Worm (Caenorhabditis elegans) whole organism, L4 larva: ENCODE data around the gene lnkn-1.

Experiments
- D1046.2 ChIP-seq: fragments of 200-800 bp; sonication (Bioruptor generic); IDR thresholded peaks from 2 replicates; pipeline ENCODE4 v1.3.6; 2022; ENCODE audit warnings: missing genetic modification characterization, missing compliant biosample characterization
- F37D6.2 ChIP-seq: sonication (generic microtip); optimal IDR thresholded peaks from 2 replicates; lab custom pipeline; 2016; ENCODE audit warnings: mild to moderate bottlenecking, missing genetic modification characterization, missing compliant biosample characterization
- F44E2.7 ChIP-seq: fragments of 200-800 bp; sonication (Bioruptor generic); IDR thresholded peaks from 2 replicates; pipeline ENCODE4 v2.1.2; 2022; ENCODE audit warnings: missing genetic modification characterization, missing compliant biosample characterization
- F49E8.2 ChIP-seq: sonication (generic microtip); optimal IDR thresholded peaks from 2 replicates; lab custom pipeline; 2016; ENCODE audit warnings: missing compliant biosample characterization, mild to moderate bottlenecking, missing genetic modification characterization, borderline replicate concordance
- R02D3.7 ChIP-seq: fragments of 150-350 bp; sonication (generic microtip); optimal IDR thresholded peaks from 3 replicates; lab custom pipeline; 2014; ENCODE audit warnings: missing biosample characterization, missing genetic modification characterization
- T26A8.4 ChIP-seq: fragments of 200-800 bp; sonication (Bioruptor generic); IDR thresholded peaks from 2 replicates; pipeline ENCODE4 v1.3.6; 2022; ENCODE audit warnings: missing genetic modification characterization, missing compliant biosample characterization
- Y105C5A.15 ChIP-seq: fragments of 200-800 bp; sonication (Bioruptor generic); IDR thresholded peaks from 2 replicates; pipeline ENCODE4 v1.3.6; 2022; ENCODE audit warnings: missing genetic modification characterization, missing compliant biosample characterization
- Y48G9A.11 ChIP-seq: fragments of 200-800 bp; sonication (Bioruptor generic); IDR thresholded peaks from 2 replicates; pipeline ENCODE4 v1.3.6; 2022; ENCODE audit warnings: missing genetic modification reagents, missing genetic modification characterization, missing compliant biosample characterization
- Y75B8A.6 ChIP-seq: fragments of 200-800 bp; sonication (Bioruptor generic); IDR thresholded peaks from 2 replicates; pipeline ENCODE4 v1.3.6; 2022; ENCODE audit warnings: missing genetic modification reagents, missing genetic modification characterization, missing compliant biosample characterization
- ZK337.2 ChIP-seq: fragments of 200-800 bp; sonication (Bioruptor generic); IDR thresholded peaks from 2 replicates; pipeline ENCODE4 v1.3.6; 2022; ENCODE audit warnings: missing genetic modification reagents, missing genetic modification characterization, missing compliant biosample characterization
- ZK546.5 ChIP-seq, 2 experiments: sonication (generic microtip); optimal IDR thresholded peaks; 2 replicates each; lab custom pipeline; 2017; ENCODE audit warnings: missing biosample characterization in 2 of 2, missing genetic modification characterization in 2 of 2
- aha-1 ChIP-seq: fragments of 150-350 bp; peaks from one replicate; lab custom pipeline; 2014; ENCODE audit warnings: missing biosample characterization, missing genetic modification characterization
- arid-1 ChIP-seq: fragments of 200-800 bp; sonication (Bioruptor generic); conservative IDR thresholded peaks from 2 replicates; pipeline ENCODE4 v1.3.6; 2022; ENCODE audit warnings: missing genetic modification reagents, missing genetic modification characterization, missing compliant biosample characterization
- ceh-20 ChIP-seq: fragments of 200-800 bp; sonication (Bioruptor generic); IDR thresholded peaks from 2 replicates; pipeline ENCODE4 v1.3.6; 2022; ENCODE audit warnings: missing genetic modification reagents, missing genetic modification characterization, missing compliant biosample characterization
- ceh-44 ChIP-seq: fragments of 200-800 bp; sonication (Bioruptor generic); IDR thresholded peaks from 2 replicates; pipeline ENCODE4 v1.3.6; 2022; ENCODE audit warnings: missing genetic modification reagents, missing genetic modification characterization, missing compliant biosample characterization
- daf-12 ChIP-seq: fragments of 150-350 bp; optimal IDR thresholded peaks from 2 replicates; lab custom pipeline; 2014; ENCODE audit warnings: missing biosample characterization, missing genetic modification reagents, missing genetic modification characterization
- dmd-6 ChIP-seq: fragments of 200-800 bp; sonication (Bioruptor generic); IDR thresholded peaks from 2 replicates; pipeline ENCODE4 v1.3.6; 2022; ENCODE audit warnings: missing genetic modification reagents, missing genetic modification characterization, missing compliant biosample characterization
- dpl-1 ChIP-seq: fragments of 150-350 bp; optimal IDR thresholded peaks from 2 replicates; lab custom pipeline; 2014; ENCODE audit warnings: missing biosample characterization, missing genetic modification reagents, missing genetic modification characterization
- dve-1 ChIP-seq: sonication (generic microtip); optimal IDR thresholded peaks from 2 replicates; lab custom pipeline; 2017; ENCODE audit warnings: antibody characterized with exemption, mild to moderate bottlenecking, missing genetic modification characterization, missing compliant biosample characterization; ENCODE audit not compliant: insufficient read depth
- egl-27 ChIP-seq: sonication (generic microtip); optimal IDR thresholded peaks from 3 replicates; lab custom pipeline; 2017; ENCODE audit warnings: missing biosample characterization, missing genetic modification reagents, missing genetic modification characterization
- egl-43 ChIP-seq: fragments of 200-800 bp; sonication (Bioruptor generic); IDR thresholded peaks from 2 replicates; pipeline ENCODE4 v1.3.6; 2022; ENCODE audit warnings: missing genetic modification reagents, missing genetic modification characterization, missing compliant biosample characterization
- fos-1 ChIP-seq: fragments of 150-350 bp; optimal IDR thresholded peaks from 2 replicates; lab custom pipeline; 2014; ENCODE audit warnings: missing biosample characterization, missing genetic modification characterization
- gei-8 ChIP-seq: fragments of 200-800 bp; sonication (Bioruptor generic); optimal IDR thresholded peaks from 2 replicates; lab custom pipeline; 2018; ENCODE audit warnings: mild to moderate bottlenecking, missing genetic modification characterization, missing compliant biosample characterization
- hlh-11 ChIP-seq: fragments of 200-800 bp; sonication (Bioruptor generic); optimal IDR thresholded peaks from 2 replicates; lab custom pipeline; 2018; ENCODE audit warnings: mild to moderate bottlenecking, missing genetic modification characterization, missing compliant biosample characterization
- jun-1 ChIP-seq: fragments of 150-350 bp; optimal IDR thresholded peaks from 2 replicates; lab custom pipeline; 2014; ENCODE audit warnings: missing biosample characterization, missing genetic modification reagents, missing genetic modification characterization
- lim-7 ChIP-seq: fragments of 200-800 bp; sonication (Bioruptor generic); IDR thresholded peaks from 2 replicates; pipeline ENCODE4 v1.3.6; 2022; ENCODE audit warnings: missing genetic modification characterization, missing compliant biosample characterization
- lin-15B ChIP-seq: fragments of 150-350 bp; sonication (generic microtip); optimal IDR thresholded peaks from 3 replicates; lab custom pipeline; 2014; ENCODE audit warnings: missing biosample characterization, missing genetic modification characterization
- lir-3 ChIP-seq: sonication (generic microtip); optimal IDR thresholded peaks from 2 replicates; lab custom pipeline; 2016; ENCODE audit warnings: mild to moderate bottlenecking, missing genetic modification characterization, missing compliant biosample characterization
- lsy-2 ChIP-seq, 2 experiments: fragments of 150-350 bp in 1 of 2; sonication (generic microtip) in 1 of 2; optimal IDR thresholded peaks; 2 replicates each; lab custom pipeline; 2014 to 2017; ENCODE audit warnings: missing biosample characterization in 2 of 2, missing genetic modification characterization in 2 of 2
- madf-9 ChIP-seq: fragments of 200-800 bp; sonication (Bioruptor generic); conservative IDR thresholded peaks from 2 replicates; pipeline ENCODE4 v1.3.6; 2022; ENCODE audit warnings: missing genetic modification reagents, missing genetic modification characterization, missing compliant biosample characterization
- mdl-1 ChIP-seq, 2 experiments: fragments of 150-350 bp in 1 of 2; sonication (generic microtip) in 1 of 2; optimal IDR thresholded peaks; 2 replicates each; lab custom pipeline; 2014 to 2017; ENCODE audit warnings: missing biosample characterization in 2 of 2, missing genetic modification characterization in 2 of 2
- mxl-2 ChIP-seq: fragments of 200-800 bp; sonication (Bioruptor generic); conservative IDR thresholded peaks from 2 replicates; pipeline ENCODE4 v1.3.6; 2022; ENCODE audit warnings: missing genetic modification reagents, missing genetic modification characterization, missing compliant biosample characterization
- mxl-3 ChIP-seq: fragments of 200-800 bp; sonication (Bioruptor generic); optimal IDR thresholded peaks from 2 replicates; lab custom pipeline; 2018; ENCODE audit warnings: mild to moderate bottlenecking, missing genetic modification characterization, missing compliant biosample characterization
- nhr-10 ChIP-seq: fragments of 150-350 bp; optimal IDR thresholded peaks from 2 replicates; lab custom pipeline; 2014; ENCODE audit warnings: missing biosample characterization, missing genetic modification characterization
- nhr-25 ChIP-seq: sonication (generic microtip); optimal IDR thresholded peaks from 2 replicates; lab custom pipeline; 2017; ENCODE audit warnings: missing genetic modification characterization, mild to moderate bottlenecking, missing compliant biosample characterization, antibody characterized with exemption, moderate library complexity, borderline replicate concordance; ENCODE audit not compliant: insufficient read depth
- nhr-6 ChIP-seq: fragments of 150-350 bp; optimal IDR thresholded peaks from 2 replicates; lab custom pipeline; 2014; ENCODE audit warnings: missing biosample characterization, missing genetic modification characterization
- nhr-77 ChIP-seq: fragments of 150-350 bp; optimal IDR thresholded peaks from 2 replicates; lab custom pipeline; 2014; ENCODE audit warnings: missing biosample characterization, missing genetic modification characterization
- php-3 ChIP-seq: fragments of 200-800 bp; sonication (Bioruptor generic); IDR thresholded peaks from 2 replicates; pipeline ENCODE4 v1.3.6; 2022; ENCODE audit warnings: missing genetic modification reagents, missing genetic modification characterization, missing compliant biosample characterization
- pqm-1 ChIP-seq: sonication (generic microtip); optimal IDR thresholded peaks from 2 replicates; lab custom pipeline; 2017; ENCODE audit warnings: missing biosample characterization, missing genetic modification characterization
- rbr-2 ChIP-seq: sonication (generic microtip); optimal IDR thresholded peaks from 2 replicates; lab custom pipeline; 2016; ENCODE audit warnings: missing genotype, missing genetic modification characterization, missing compliant biosample characterization
- saeg-2 ChIP-seq: fragments of 200-800 bp; sonication (Bioruptor generic); IDR thresholded peaks from 2 replicates; pipeline ENCODE4 v1.3.6; 2022; ENCODE audit warnings: missing genetic modification reagents, missing genetic modification characterization, missing compliant biosample characterization
- set-16 ChIP-seq: fragments of 200-800 bp; sonication (Bioruptor generic); IDR thresholded peaks from 2 replicates; pipeline ENCODE4 v1.3.6; 2022; ENCODE audit warnings: missing genetic modification reagents, missing genetic modification characterization, missing compliant biosample characterization
- snpc-4 ChIP-seq: fragments of 150-350 bp; optimal IDR thresholded peaks from 2 replicates; lab custom pipeline; 2014; ENCODE audit warnings: missing biosample characterization, missing genetic modification characterization
- tag-97 ChIP-seq: fragments of 200-800 bp; sonication (Bioruptor generic); IDR thresholded peaks from 2 replicates; pipeline ENCODE4 v1.3.6; 2022; ENCODE audit warnings: missing genetic modification characterization, missing compliant biosample characterization
- tra-1 ChIP-seq: fragments of 200-800 bp; sonication (Bioruptor generic); IDR thresholded peaks from 2 replicates; pipeline ENCODE4 v1.3.6; 2022; ENCODE audit warnings: missing genetic modification reagents, missing genetic modification characterization, missing compliant biosample characterization
- unc-130 ChIP-seq: sonication (generic microtip); optimal IDR thresholded peaks from 2 replicates; lab custom pipeline; 2016; ENCODE audit warnings: missing genetic modification reagents, missing genetic modification characterization, missing compliant biosample characterization
- zag-1 ChIP-seq: fragments of 150-350 bp; optimal IDR thresholded peaks from 2 replicates; lab custom pipeline; 2014; ENCODE audit warnings: missing biosample characterization, missing genetic modification characterization
- zfp-3 ChIP-seq: fragments of 200-800 bp; sonication (Bioruptor generic); conservative IDR thresholded peaks from 2 replicates; pipeline ENCODE4 v1.3.6; 2022; ENCODE audit warnings: missing genetic modification reagents, missing genetic modification characterization, missing compliant biosample characterization
- ztf-11 ChIP-seq: fragments of 150-350 bp; optimal IDR thresholded peaks from 2 replicates; lab custom pipeline; 2014; ENCODE audit warnings: missing biosample characterization, missing genetic modification characterization
- ztf-7 ChIP-seq: fragments of 150-350 bp; optimal IDR thresholded peaks from 2 replicates; lab custom pipeline; 2014; ENCODE audit warnings: missing biosample characterization, missing genetic modification characterization

The lnkn-1 gene

DNA sequence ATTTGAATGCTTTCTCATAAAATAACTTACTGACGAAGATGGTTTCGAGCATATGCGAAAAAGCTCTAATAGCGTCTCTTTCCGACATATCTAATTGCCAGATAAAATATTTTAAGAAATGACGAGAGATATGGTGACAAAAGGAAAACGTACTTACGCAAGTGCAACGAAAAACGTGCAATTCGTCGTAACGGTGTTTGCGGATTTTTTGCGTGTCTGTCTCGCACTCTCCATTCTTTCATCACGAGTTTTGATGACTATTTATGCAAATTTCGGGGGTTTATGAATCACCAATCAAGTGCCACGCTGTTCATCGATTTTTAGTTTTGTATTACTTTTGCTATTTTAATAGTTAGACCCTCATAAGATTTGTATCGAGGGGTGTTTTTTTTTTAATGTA, 1.1 kb upstream of the lnkn-1 start, which contains the start of gene ZK637.14 (continued):
- TF ChIP-seq snpc-4 (tag; lab: Kevin White, UChicago) = no peak
- TF ChIP-seq zfp-3 (GFP tag; lab: Robert Waterston, UW) = no peak
- no peak for TF ChIP-seq Y105C5A.15 (GFP tag; lab: Robert Waterston, UW)
- no peak for TF ChIP-seq F44E2.7 (GFP tag; lab: Robert Waterston, UW)
- TF ChIP-seq gei-8 (GFP tag; lab: Kevin White, UChicago) = no peak
- no peak for TF ChIP-seq fos-1
- TF ChIP-seq dmd-6 (GFP tag; lab: Robert Waterston, UW) = no peak
- TF ChIP-seq jun-1 (tag; lab: Kevin White, UChicago) = no peak
- peak; percentile 89 for TF ChIP-seq aha-1 (tag; lab: Kevin White, UChicago)
- TF ChIP-seq nhr-10 (tag; lab: Kevin White, UChicago) = no peak
- TF ChIP-seq ZK337.2 (GFP tag; lab: Robert Waterston, UW) = no peak
- no peak for TF ChIP-seq mxl-2 (GFP tag; lab: Robert Waterston, UW)
- TF ChIP-seq F49E8.2 (tag; lab: Kevin White, UChicago) = no peak
- peak; percentile 55 for TF ChIP-seq dpl-1 (GFP tag; lab: Kevin White, UChicago)
- no peak for TF ChIP-seq nhr-77 (tag; lab: Kevin White, UChicago)
- TF ChIP-seq T26A8.4 = no peak
- TF ChIP-seq lir-3 (tag; lab: Kevin White, UChicago) = no peak
- no peak for TF ChIP-seq egl-27
- peak in 1 of 2 experiments; percentile 3 for TF ChIP-seq mdl-1 (tag; optimal IDR thresholded peaks at IDR 0.05; lab: Kevin White, UChicago)
- TF ChIP-seq F37D6.2 = no peak
- TF ChIP-seq hlh-11 = peak; percentile 51
- no peak for TF ChIP-seq tag-97 (GFP tag; lab: Robert Waterston, UW)
- no peak for TF ChIP-seq egl-43
- peak; percentile 31 for TF ChIP-seq rbr-2 (tag; lab: Kevin White, UChicago)
- TF ChIP-seq dve-1 (tag; lab: Kevin White, UChicago) = peak; percentile 69
- TF ChIP-seq daf-12 (tag; lab: Kevin White, UChicago) = no peak
- no peak for TF ChIP-seq R02D3.7
- peak; percentile 53 for TF ChIP-seq mxl-3
- no peak for TF ChIP-seq ZK546.5 (tag; optimal IDR thresholded peaks at IDR 0.05; lab: Kevin White, UChicago)
- TF ChIP-seq nhr-25 (tag; lab: Kevin White, UChicago) = no peak
- no peak for TF ChIP-seq set-16 (GFP tag; lab: Robert Waterston, UW)
- TF ChIP-seq Y75B8A.6 (GFP tag; lab: Robert Waterston, UW) = no peak
- no peak for TF ChIP-seq madf-9 (GFP tag; lab: Robert Waterston, UW)
- no peak for TF ChIP-seq zag-1
- no peak for TF ChIP-seq php-3 (GFP tag; lab: Robert Waterston, UW)
- no peak for TF ChIP-seq ztf-11
- no peak for TF ChIP-seq Y48G9A.11 (GFP tag; lab: Robert Waterston, UW)
- no peak for TF ChIP-seq tra-1 (GFP tag; lab: Robert Waterston, UW)
- no peak for TF ChIP-seq saeg-2 (GFP tag; lab: Robert Waterston, UW)
- TF ChIP-seq unc-130 (GFP tag; lab: Kevin White, UChicago) = no peak
- TF ChIP-seq nhr-6 (tag; lab: Kevin White, UChicago) = no peak
- TF ChIP-seq D1046.2 (GFP tag; lab: Robert Waterston, UW) = no peak

DNA sequence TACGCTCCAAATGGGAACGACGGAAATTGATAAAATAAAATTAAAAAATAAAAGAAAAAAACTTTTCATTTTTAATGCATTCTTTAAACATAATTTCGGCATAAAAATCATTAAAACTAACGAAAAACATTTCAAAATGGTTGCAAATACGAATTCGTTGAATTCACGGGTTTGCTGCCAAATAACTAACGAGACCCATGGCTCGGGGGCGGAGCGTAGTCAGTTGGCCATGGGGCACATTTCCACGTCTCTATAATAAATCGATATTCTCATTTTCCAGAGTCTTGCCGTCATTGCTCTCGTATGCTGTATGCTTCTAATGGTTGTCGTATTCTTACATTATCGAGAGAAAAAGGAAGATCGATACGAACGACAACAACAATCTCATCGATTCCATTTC, 3.4 kb downstream of the lnkn-1 start, which contains the start of gene ZK637.4:
ZK637.4 (plus strand) TSS at position 301 of the 400 bp plus-strand sequence.
- TF ChIP-seq lsy-2 (tag; optimal IDR thresholded peaks at IDR 0.05; lab: Kevin White, UChicago) = no peak
- TF ChIP-seq ceh-44 (GFP tag; lab: Robert Waterston, UW) = no peak
- TF ChIP-seq mxl-3 = no peak
- TF ChIP-seq D1046.2 (GFP tag; lab: Robert Waterston, UW) = no peak
- TF ChIP-seq arid-1 (GFP tag; lab: Robert Waterston, UW) = no peak
- TF ChIP-seq lir-3 (tag; lab: Kevin White, UChicago) = no peak
- no peak for TF ChIP-seq tag-97 (GFP tag; lab: Robert Waterston, UW)
- TF ChIP-seq ceh-20 (GFP tag; lab: Robert Waterston, UW) = no peak
- TF ChIP-seq pqm-1 = no peak
- no peak for TF ChIP-seq ztf-7 (tag; lab: Kevin White, UChicago)
- TF ChIP-seq lim-7 (GFP tag; lab: Robert Waterston, UW) = no peak
- TF ChIP-seq aha-1 (tag; lab: Kevin White, UChicago) = no peak
- TF ChIP-seq dve-1 (tag; lab: Kevin White, UChicago) = no peak
- TF ChIP-seq ztf-11 = no peak
- no peak for TF ChIP-seq lin-15B (tag; lab: Kevin White, UChicago)
- no peak for TF ChIP-seq mdl-1 (tag; optimal IDR thresholded peaks at IDR 0.05; lab: Kevin White, UChicago)
- TF ChIP-seq, all 104 proteins: peak for 0
